Fruit fly (Drosophila melanogaster) whole organism, wandering third instar larva: ENCODE measurements around the gene tra.

ENCODE experiments used
- CG9705 ChIP-seq: fragments of 200-800 bp; sonication (Bioruptor generic); optimal IDR thresholded peaks from 2 replicates; lab custom pipeline; 2018; ENCODE audit warnings: missing biosample characterization, mild to moderate bottlenecking, missing genetic modification characterization
- dsf ChIP-seq: sonication (Bioruptor generic); optimal IDR thresholded peaks from 2 replicates; lab custom pipeline; 2016; ENCODE audit warnings: missing biosample characterization, missing genetic modification characterization, borderline replicate concordance
- psq ChIP-seq: fragments of 200-800 bp; sonication (Bioruptor generic); optimal IDR thresholded peaks from 3 replicates; lab custom pipeline; 2017; ENCODE audit warnings: missing biosample characterization, mild to moderate bottlenecking, missing genetic modification characterization, moderate library complexity

- TF ChIP-seq psq (no peak), CG9705 (GFP tag; lab: Kevin White, UChicago) (no peak), dsf (no peak)
These were observed 24.1 kb downstream of the tra start, which contains the start of gene UQCR-6.4L for dm6 chr3L:16566700-16567221.
